Worm (Caenorhabditis elegans) whole organism, mixed stage, embryonic: Measurements from ENCODE around the gene asp-15.

Experiments used
- blmp-1 ChIP-seq: fragments of 150-350 bp; optimal IDR thresholded peaks from 2 replicates; lab custom pipeline; 2014; ENCODE audit warnings: missing biosample characterization, missing genetic modification characterization
- ces-1 ChIP-seq: fragments of 150-350 bp; optimal IDR thresholded peaks from 2 replicates; lab custom pipeline; 2014; ENCODE audit warnings: missing biosample characterization, missing genetic modification reagents, missing genetic modification characterization
- elt-3 ChIP-seq: fragments of 150-350 bp; optimal IDR thresholded peaks from 2 replicates; lab custom pipeline; 2014; ENCODE audit warnings: missing biosample characterization, missing genetic modification characterization
- lsy-2 ChIP-seq: fragments of 150-350 bp; optimal IDR thresholded peaks from 2 replicates; lab custom pipeline; 2014; ENCODE audit warnings: missing biosample characterization, missing genetic modification characterization
- mab-5 ChIP-seq: fragments of 150-350 bp; optimal IDR thresholded peaks from 2 replicates; lab custom pipeline; 2014; ENCODE audit warnings: missing biosample characterization, missing genetic modification characterization
- nhr-237 ChIP-seq: fragments of 150-350 bp; optimal IDR thresholded peaks from 2 replicates; lab custom pipeline; 2014; ENCODE audit warnings: missing biosample characterization, missing genetic modification characterization
- nhr-28 ChIP-seq: fragments of 150-350 bp; optimal IDR thresholded peaks from 2 replicates; lab custom pipeline; 2014; ENCODE audit warnings: missing biosample characterization, missing genetic modification characterization
- nhr-76 ChIP-seq: sonication (generic microtip); optimal IDR thresholded peaks from 2 replicates; lab custom pipeline; 2017; ENCODE audit warnings: missing biosample characterization, missing genetic modification characterization
- snpc-4 ChIP-seq: fragments of 150-350 bp; optimal IDR thresholded peaks from 2 replicates; lab custom pipeline; 2014; ENCODE audit warnings: missing biosample characterization, missing genetic modification characterization
- sptf-1 ChIP-seq: sonication (generic microtip); optimal IDR thresholded peaks from 2 replicates; lab custom pipeline; 2017; ENCODE audit warnings: mild to moderate bottlenecking, missing genetic modification characterization, moderate library complexity, missing compliant biosample characterization
- unc-39 ChIP-seq: fragments of 150-350 bp; optimal IDR thresholded peaks from 2 replicates; lab custom pipeline; 2014; ENCODE audit warnings: missing biosample characterization, missing genetic modification characterization
- unc-62 ChIP-seq: fragments of 150-350 bp; optimal IDR thresholded peaks from 2 replicates; lab custom pipeline; 2014; ENCODE audit warnings: missing biosample characterization, missing genetic modification reagents, missing genetic modification characterization
- zip-8 ChIP-seq: fragments of 150-350 bp; optimal IDR thresholded peaks from 2 replicates; lab custom pipeline; 2014; ENCODE audit warnings: missing biosample characterization, missing genetic modification characterization

- TF ChIP-seq unc-39 (no peak), lsy-2 (tag; lab: Kevin White, UChicago) (no peak), ces-1 (peak; percentile 38), sptf-1 (tag; lab: Kevin White, UChicago) (no peak), snpc-4 (tag; lab: Kevin White, UChicago) (no peak), nhr-76 (tag; lab: Kevin White, UChicago) (no peak), nhr-28 (tag; lab: Kevin White, UChicago) (no peak), zip-8 (tag; lab: Kevin White, UChicago) (peak; percentile 75), unc-62 (GFP tag; lab: Kevin White, UChicago) (no peak), blmp-1 (tag; lab: Kevin White, UChicago) (no peak), nhr-237 (no peak), mab-5 (no peak), elt-3 (no peak)
These were observed 43.6 kb downstream of the asp-15 start, which contains the start of gene Y39B6A.34 for ce11 chrV:19001016-19001415.
